Fruit fly (Drosophila melanogaster): ENCODE measurements around the gene AdipoR.

The AdipoR gene

dm6 chr3R:22528264-22529158, 19.1 kb downstream of the AdipoR start, which contains the start of gene CG5346 (continued):
- TF ChIP-seq wor (GFP tag; IDR thresholded peaks at IDR 0.05) (no peak), CG11247 (GFP tag; IDR thresholded peaks at IDR 0.05) (no peak), unpg (GFP tag; optimal IDR thresholded peaks at IDR 0.05) (no peak), CG32767 (GFP tag; IDR thresholded peaks at IDR 0.05) (no peak), Atf-2 (GFP tag; optimal IDR thresholded peaks at IDR 0.05) (no peak), Max (GFP tag; optimal IDR thresholded peaks at IDR 0.05) (no peak), CG17912 (GFP tag; optimal IDR thresholded peaks at IDR 0.05) (no peak), sisA (GFP tag; IDR thresholded peaks at IDR 0.05) (no peak), Jarid2 (GFP tag; optimal IDR thresholded peaks at IDR 0.05) (peak; percentile 33), CG6254 (GFP tag; optimal IDR thresholded peaks at IDR 0.05) (no peak), CG9932 (GFP tag; IDR thresholded peaks at IDR 0.05) (peak; percentile 38; the same call in 1 of the 2 replicates), tx (GFP tag; optimal IDR thresholded peaks at IDR 0.05) (no peak), CG5953 (GFP tag; IDR thresholded peaks at IDR 0.05) (no peak), so (GFP tag; IDR thresholded peaks at IDR 0.05) (no peak), CG7987 (GFP tag; optimal IDR thresholded peaks at IDR 0.05) (peak; percentile 36), her (GFP tag; optimal IDR thresholded peaks at IDR 0.05) (no peak), Hr51 (GFP tag; optimal IDR thresholded peaks at IDR 0.05) (no peak), sna (GFP tag; IDR thresholded peaks at IDR 0.05; ENCODE audit: partially characterized antibody) (peak; percentile 47; the same call in 1 of the 2 replicates), CG10654 (GFP tag; optimal IDR thresholded peaks at IDR 0.05) (no peak), Drgx (GFP tag; IDR thresholded peaks at IDR 0.05) (no peak; the same call in 1 of the 2 replicates), CoRest (tag; optimal IDR thresholded peaks at IDR 0.05) (no peak), Lim3 (GFP tag; IDR thresholded peaks at IDR 0.05) (no peak), CG3995 (GFP tag; optimal IDR thresholded peaks at IDR 0.05) (peak; percentile 97), ttk (GFP tag; IDR thresholded peaks at IDR 0.05) (no peak), CG14667 (GFP tag; IDR thresholded peaks at IDR 0.05) (no peak), Doc3 (GFP tag; IDR thresholded peaks at IDR 0.05; ENCODE audit: partially characterized antibody) (peak; percentile 55; the same call in 2 of the 3 replicates), crp (GFP tag; optimal IDR thresholded peaks at IDR 0.05) (no peak), Sry-δ (GFP tag; optimal IDR thresholded peaks at IDR 0.05) (peak; percentile 60), nmo (GFP tag; optimal IDR thresholded peaks at IDR 0.05) (peak; percentile 3), CG14860 (GFP tag; IDR thresholded peaks at IDR 0.05; ENCODE audit: partially characterized antibody) (peak; percentile 84), sim (GFP tag; IDR thresholded peaks at IDR 0.05) (no peak), MTF-1 (GFP tag; optimal IDR thresholded peaks at IDR 0.05; ENCODE audit: borderline replicate concordance) (no peak), CG2202 (tag; optimal IDR thresholded peaks at IDR 0.05) (no peak), Ravus (GFP tag; IDR thresholded peaks at IDR 0.05) (no peak), fd3F (GFP tag; optimal IDR thresholded peaks at IDR 0.05) (no peak), CG8478 (optimal IDR thresholded peaks at IDR 0.05) (no peak), inv (GFP tag; IDR thresholded peaks at IDR 0.05; ENCODE audit: partially characterized antibody) (peak; percentile 78), lov (optimal IDR thresholded peaks at IDR 0.05) (no peak), lov (GFP tag; IDR thresholded peaks at IDR 0.05) (no peak), CG1603 (tag; optimal IDR thresholded peaks at IDR 0.05) (peak; percentile 38), CG15011 (GFP tag; optimal IDR thresholded peaks at IDR 0.05) (no peak), sr (GFP tag; IDR thresholded peaks at IDR 0.05) (no peak), ato (GFP tag; IDR thresholded peaks at IDR 0.05; ENCODE audit: partially characterized antibody) (peak; percentile 87), CG1832 (GFP tag; optimal IDR thresholded peaks at IDR 0.05) (no peak), CG32532 (GFP tag; IDR thresholded peaks at IDR 0.05) (no peak), Lpt (GFP tag; optimal IDR thresholded peaks at IDR 0.05) (no peak), lilli (GFP tag; optimal IDR thresholded peaks at IDR 0.05) (peak; percentile 6), BtbVII (GFP tag; optimal IDR thresholded peaks at IDR 0.05) (no peak), CG18599 (GFP tag; optimal IDR thresholded peaks at IDR 0.05) (no peak)
